Worm (Caenorhabditis elegans) whole organism, early embryonic: ENCODE measurements around the gene Y51A2A.6.
"Not testable (repeated sequence)": the region's sequence is repeated elsewhere in the genome, so short reads cannot be mapped to it uniquely, and the experiment has no call there.

ENCODE experiments used
- B0310.2 ChIP-seq: sonication (generic microtip); optimal IDR thresholded peaks from 2 replicates; lab custom pipeline; 2016; ENCODE audit warnings: mild to moderate bottlenecking, missing genetic modification characterization, missing compliant biosample characterization
- F13C5.2 ChIP-seq: sonication (generic microtip); optimal IDR thresholded peaks from 2 replicates; lab custom pipeline; 2017; ENCODE audit warnings: mild to moderate bottlenecking, missing genetic modification characterization, inconsistent platforms, missing compliant biosample characterization
- aly-1 ChIP-seq: sonication (generic microtip); optimal IDR thresholded peaks from 2 replicates; lab custom pipeline; 2016; ENCODE audit warnings: missing genetic modification characterization, missing compliant biosample characterization
- ama-1 ChIP-seq: fragments of 150-350 bp; optimal IDR thresholded peaks from 2 replicates; lab custom pipeline; 2014
- ceh-13 ChIP-seq: fragments of 200-800 bp; sonication (Bioruptor generic); optimal IDR thresholded peaks from 2 replicates; lab custom pipeline; 2018; ENCODE audit warnings: mild to moderate bottlenecking, missing genetic modification characterization, missing compliant biosample characterization
- ceh-36 ChIP-seq: sonication (generic microtip); optimal IDR thresholded peaks from 2 replicates; lab custom pipeline; 2016; ENCODE audit warnings: missing genetic modification characterization, inconsistent platforms, missing compliant biosample characterization
- ets-7 ChIP-seq: sonication (generic microtip); optimal IDR thresholded peaks from 2 replicates; lab custom pipeline; 2016; ENCODE audit warnings: missing genotype, missing genetic modification characterization, missing compliant biosample characterization
- flt-1 ChIP-seq: fragments of 200-800 bp; sonication (Bioruptor generic); IDR thresholded peaks from 2 replicates; pipeline ENCODE4 v1.3.6; 2022; ENCODE audit warnings: missing genetic modification characterization, missing compliant biosample characterization
- hmbx-1 ChIP-seq: sonication (generic microtip); optimal IDR thresholded peaks from 2 replicates; lab custom pipeline; 2016; ENCODE audit warnings: mild to moderate bottlenecking, missing genetic modification characterization, missing compliant biosample characterization
- hmg-4 ChIP-seq: fragments of 200-800 bp; sonication (Bioruptor generic); optimal IDR thresholded peaks from 2 replicates; lab custom pipeline; 2018; ENCODE audit warnings: mild to moderate bottlenecking, missing genetic modification characterization, missing compliant biosample characterization
- hnd-1 ChIP-seq: sonication (generic microtip); optimal IDR thresholded peaks from 2 replicates; lab custom pipeline; 2016; ENCODE audit warnings: missing genetic modification characterization, missing compliant biosample characterization
- pes-1 ChIP-seq: fragments of 200-800 bp; sonication (Bioruptor generic); IDR thresholded peaks from 2 replicates; pipeline ENCODE4 v1.3.6; 2022; ENCODE audit warnings: missing genetic modification reagents, missing genetic modification characterization, missing compliant biosample characterization
- scrt-1 ChIP-seq: fragments of 200-800 bp; sonication (Bioruptor generic); IDR thresholded peaks from 2 replicates; pipeline ENCODE4 v1.3.6; 2022; ENCODE audit warnings: missing genetic modification characterization, missing compliant biosample characterization
- sea-1 ChIP-seq: fragments of 200-800 bp; sonication (Bioruptor generic); conservative IDR thresholded peaks from 2 replicates; pipeline ENCODE4 v1.3.6; 2022; ENCODE audit warnings: missing genetic modification characterization, missing compliant biosample characterization
- tbx-11 ChIP-seq: fragments of 200-800 bp; sonication (Bioruptor generic); IDR thresholded peaks from 2 replicates; pipeline ENCODE4 v1.3.6; 2022; ENCODE audit warnings: missing genetic modification characterization, missing compliant biosample characterization
- tbx-37 ChIP-seq: fragments of 200-800 bp; sonication (Bioruptor generic); conservative IDR thresholded peaks from 2 replicates; pipeline ENCODE4 v1.3.6; 2022; ENCODE audit warnings: missing genetic modification reagents, missing genetic modification characterization, missing compliant biosample characterization
- tra-4 ChIP-seq: sonication (generic microtip); optimal IDR thresholded peaks from 2 replicates; lab custom pipeline; 2017; ENCODE audit warnings: missing genetic modification characterization, missing compliant biosample characterization

Y51A2A.6 gene

ce11 chrV:18302414-18302813, at the start of gene Y51A2A.6:
TSS of gene Y51A2A.6 (plus strand) at chrV:18302714.
- not testable (repeated sequence) for TF ChIP-seq flt-1 (GFP tag; lab: Robert Waterston, UW); hmg-4 (GFP tag; lab: Kevin White, UChicago); hmbx-1 (tag; lab: Kevin White, UChicago)

- TF ChIP-seq F13C5.2 (tag; lab: Kevin White, UChicago) (no peak), tbx-37 (no peak), pes-1 (GFP tag; lab: Robert Waterston, UW) (no peak)
Measured at ce11 chrV:18253494-18253893, 49.0 kb upstream of the Y51A2A.6 start, which contains the start of gene R10E8.2. TSS of gene R10E8.2 (plus strand) at chrV:18253794.

ce11 chrV:18254483-18254882, 48.0 kb upstream of the Y51A2A.6 start, which contains the start of gene R10E8.5:
TSS of gene R10E8.5 (plus strand) at chrV:18254783.
- TF ChIP-seq pes-1 (GFP tag; lab: Robert Waterston, UW): no peak
- no peak for TF ChIP-seq B0310.2 (tag; lab: Kevin White, UChicago)
- TF ChIP-seq aly-1 (tag; lab: Kevin White, UChicago): no peak
- no peak for TF ChIP-seq F13C5.2 (tag; lab: Kevin White, UChicago)
- TF ChIP-seq scrt-1 (GFP tag; lab: Robert Waterston, UW): no peak
- TF ChIP-seq tra-4 (tag; lab: Kevin White, UChicago): no peak
- TF ChIP-seq ets-7: no peak
- TF ChIP-seq flt-1 (GFP tag; lab: Robert Waterston, UW): no peak
- no peak for TF ChIP-seq hmg-4 (GFP tag; lab: Kevin White, UChicago)
- no peak for TF ChIP-seq tbx-11 (GFP tag; lab: Robert Waterston, UW)
- TF ChIP-seq ceh-36 (tag; lab: Kevin White, UChicago): no peak
- TF ChIP-seq tbx-37: no peak
- TF ChIP-seq ceh-13 (GFP tag; lab: Kevin White, UChicago): no peak
- no peak for TF ChIP-seq ama-1 (lab: Kevin White, UChicago)
- no peak for TF ChIP-seq hnd-1 (tag; lab: Kevin White, UChicago)
- no peak for TF ChIP-seq hmbx-1 (tag; lab: Kevin White, UChicago)

- no peak for TF ChIP-seq F13C5.2 (tag; lab: Kevin White, UChicago)
Measured at ce11 chrV:18265514-18265913, 37.0 kb upstream of the Y51A2A.6 start.

ce11 chrV:18266238-18266637, 36.3 kb upstream of the Y51A2A.6 start, which contains the start of gene R10E8.6:
TSS of gene R10E8.6 (minus strand) at chrV:18266391.
- TF ChIP-seq scrt-1 (GFP tag; lab: Robert Waterston, UW): no peak
- TF ChIP-seq ceh-13 (GFP tag; lab: Kevin White, UChicago): no peak
- no peak for TF ChIP-seq hmbx-1 (tag; lab: Kevin White, UChicago)
- no peak for TF ChIP-seq ceh-36 (tag; lab: Kevin White, UChicago)
- no peak for TF ChIP-seq flt-1 (GFP tag; lab: Robert Waterston, UW)
- no peak for TF ChIP-seq pes-1 (GFP tag; lab: Robert Waterston, UW)
- TF ChIP-seq tbx-11 (GFP tag; lab: Robert Waterston, UW): no peak
- no peak for TF ChIP-seq hnd-1 (tag; lab: Kevin White, UChicago)
- no peak for TF ChIP-seq B0310.2 (tag; lab: Kevin White, UChicago)
- no peak for TF ChIP-seq ets-7
- TF ChIP-seq F13C5.2 (tag; lab: Kevin White, UChicago): no peak
- TF ChIP-seq aly-1 (tag; lab: Kevin White, UChicago): no peak
- no peak for TF ChIP-seq hmg-4 (GFP tag; lab: Kevin White, UChicago)
- TF ChIP-seq tbx-37: no peak
- TF ChIP-seq sea-1: no peak
- no peak for TF ChIP-seq ama-1 (lab: Kevin White, UChicago)
- TF ChIP-seq tra-4 (tag; lab: Kevin White, UChicago): no peak

ce11 chrV:18268744-18269143, 33.8 kb upstream of the Y51A2A.6 start, which contains the start of gene fbxa-213:
TSS of gene fbxa-213 (minus strand) at chrV:18268844.
- no peak for TF ChIP-seq sea-1
- no peak for TF ChIP-seq hmg-4 (GFP tag; lab: Kevin White, UChicago)
- no peak for TF ChIP-seq hnd-1 (tag; lab: Kevin White, UChicago)
- TF ChIP-seq flt-1 (GFP tag; lab: Robert Waterston, UW): no peak
- no peak for TF ChIP-seq ceh-13 (GFP tag; lab: Kevin White, UChicago)
- TF ChIP-seq ets-7: no peak
- TF ChIP-seq ceh-36 (tag; lab: Kevin White, UChicago): no peak

- TF ChIP-seq pes-1 (GFP tag; lab: Robert Waterston, UW): no peak
- no peak for TF ChIP-seq sea-1
- no peak for TF ChIP-seq F13C5.2 (tag; lab: Kevin White, UChicago)
- no peak for TF ChIP-seq aly-1 (tag; lab: Kevin White, UChicago)
- TF ChIP-seq tra-4 (tag; lab: Kevin White, UChicago): no peak
- TF ChIP-seq B0310.2 (tag; lab: Kevin White, UChicago): no peak
- TF ChIP-seq ceh-36 (tag; lab: Kevin White, UChicago): no peak
- TF ChIP-seq tbx-11 (GFP tag; lab: Robert Waterston, UW): no peak
- TF ChIP-seq hmg-4 (GFP tag; lab: Kevin White, UChicago): no peak
- TF ChIP-seq hmbx-1 (tag; lab: Kevin White, UChicago): no peak
- TF ChIP-seq ets-7: no peak
- TF ChIP-seq hnd-1 (tag; lab: Kevin White, UChicago): no peak
- no peak for TF ChIP-seq tbx-37
- TF ChIP-seq flt-1 (GFP tag; lab: Robert Waterston, UW): no peak
- no peak for TF ChIP-seq ama-1 (lab: Kevin White, UChicago)
- no peak for TF ChIP-seq scrt-1 (GFP tag; lab: Robert Waterston, UW)
- TF ChIP-seq ceh-13 (GFP tag; lab: Kevin White, UChicago): no peak
Measured at ce11 chrV:18269885-18270284, 32.6 kb upstream of the Y51A2A.6 start, which contains the start of gene skr-6. TSS of gene skr-6 (minus strand) at chrV:18269985.

ce11 chrV:18270403-18270802, 32.1 kb upstream of the Y51A2A.6 start, which contains the start of gene Y37H2C.4:
TSS of gene Y37H2C.4 (plus strand) at chrV:18270703.
- TF ChIP-seq hmg-4 (GFP tag; lab: Kevin White, UChicago) (no peak), B0310.2 (tag; lab: Kevin White, UChicago) (no peak), ets-7 (no peak), tra-4 (tag; lab: Kevin White, UChicago) (no peak), hnd-1 (tag; lab: Kevin White, UChicago) (no peak), ceh-36 (tag; lab: Kevin White, UChicago) (no peak), ama-1 (lab: Kevin White, UChicago) (no peak), ceh-13 (GFP tag; lab: Kevin White, UChicago) (no peak), pes-1 (GFP tag; lab: Robert Waterston, UW) (no peak), aly-1 (tag; lab: Kevin White, UChicago) (no peak), tbx-11 (GFP tag; lab: Robert Waterston, UW) (no peak), flt-1 (GFP tag; lab: Robert Waterston, UW) (no peak)
